Worm (Caenorhabditis elegans) whole organism, midembryonic: ENCODE results near the gene F22E5.8.

ENCODE experiments used
- T22C8.4 ChIP-seq: fragments of 200-800 bp; sonication (Bioruptor generic); IDR thresholded peaks from 2 replicates; pipeline ENCODE4 v1.3.6; 2022; ENCODE audit warnings: missing genetic modification characterization, missing compliant biosample characterization
- cog-1 ChIP-seq: sonication (generic microtip); optimal IDR thresholded peaks from 2 replicates; lab custom pipeline; 2016; ENCODE audit warnings: missing genetic modification characterization, missing compliant biosample characterization
- flt-1 ChIP-seq: fragments of 200-800 bp; sonication (Bioruptor generic); IDR thresholded peaks from 2 replicates; pipeline ENCODE4 v1.3.6; 2022; ENCODE audit warnings: missing genetic modification characterization, missing compliant biosample characterization
- klf-2 ChIP-seq: fragments of 200-800 bp; sonication (Bioruptor generic); conservative IDR thresholded peaks from 2 replicates; pipeline ENCODE4 v1.3.6; 2022; ENCODE audit warnings: missing genetic modification reagents, missing genetic modification characterization, missing compliant biosample characterization
- med-1 ChIP-seq: sonication (generic microtip); optimal IDR thresholded peaks from 2 replicates; lab custom pipeline; 2017; ENCODE audit warnings: missing genetic modification characterization, mild to moderate bottlenecking, missing compliant biosample characterization, antibody characterized with exemption, missing genetic modification reagents; ENCODE audit not compliant: insufficient read depth
- ref-1 ChIP-seq: fragments of 200-800 bp; sonication (Bioruptor generic); conservative IDR thresholded peaks from 2 replicates; pipeline ENCODE4 v1.3.6; 2022; ENCODE audit warnings: missing genetic modification reagents, missing genetic modification characterization, missing compliant biosample characterization
- tab-1 ChIP-seq: fragments of 200-800 bp; sonication (Bioruptor generic); IDR thresholded peaks from 2 replicates; pipeline ENCODE4 v1.3.6; 2022; ENCODE audit warnings: missing genetic modification characterization, missing compliant biosample characterization
- ztf-23 ChIP-seq: fragments of 200-800 bp; sonication (Bioruptor generic); IDR thresholded peaks from 2 replicates; pipeline ENCODE4 v1.3.6; 2022; ENCODE audit warnings: missing genetic modification reagents, missing genetic modification characterization, missing compliant biosample characterization
- ztf-29 ChIP-seq: fragments of 200-800 bp; sonication (Bioruptor generic); IDR thresholded peaks from 2 replicates; pipeline ENCODE4 v1.3.6; 2022; ENCODE audit warnings: missing genetic modification reagents, missing genetic modification characterization, missing compliant biosample characterization

F22E5.8 gene

ce11 chrII:2622936-2623452 lies 16.8 kb upstream of the F22E5.8 start, which contains the start of gene D2062.4:
D2062.4 (plus strand) TSS chrII:2623402.
- peak; percentile 53; the same call in 1 of the 2 replicates for TF ChIP-seq T22C8.4 (GFP tag; lab: Robert Waterston, UW)

- TF ChIP-seq flt-1 (GFP tag; lab: Robert Waterston, UW) (no peak), cog-1 (no peak), klf-2 (GFP tag; lab: Robert Waterston, UW) (no peak), ref-1 (no peak), T22C8.4 (GFP tag; lab: Robert Waterston, UW) (no peak), tab-1 (GFP tag; lab: Robert Waterston, UW) (no peak), med-1 (no peak), ztf-29 (no peak), ztf-23 (GFP tag; lab: Robert Waterston, UW) (no peak)
These were observed 15.0 kb upstream of the F22E5.8 start, which contains the start of gene lgc-28 for ce11 chrII:2624792-2625191. lgc-28 (plus strand) TSS chrII:2625092.

- TF ChIP-seq med-1 (no peak), ref-1 (no peak), tab-1 (GFP tag; lab: Robert Waterston, UW) (no peak), klf-2 (GFP tag; lab: Robert Waterston, UW) (no peak), cog-1 (no peak)
These were observed 12.6 kb upstream of the F22E5.8 start, which contains the start of gene sri-71 for ce11 chrII:2627154-2627799. sri-71 (plus strand) TSS chrII:2627749.

ce11 chrII:2628401-2628800 lies 11.4 kb upstream of the F22E5.8 start:
- TF ChIP-seq T22C8.4 (GFP tag; lab: Robert Waterston, UW) (no peak), cog-1 (no peak), klf-2 (GFP tag; lab: Robert Waterston, UW) (no peak), med-1 (no peak), flt-1 (GFP tag; lab: Robert Waterston, UW) (peak; percentile 44; the same call in 1 of the 2 replicates)

- TF ChIP-seq cog-1: no peak
- TF ChIP-seq flt-1 (GFP tag; lab: Robert Waterston, UW): no peak
- no peak for TF ChIP-seq ref-1
- TF ChIP-seq T22C8.4 (GFP tag; lab: Robert Waterston, UW): no peak
- TF ChIP-seq med-1: no peak
- TF ChIP-seq klf-2 (GFP tag; lab: Robert Waterston, UW): no peak
- TF ChIP-seq ztf-29: no peak
- TF ChIP-seq ztf-23 (GFP tag; lab: Robert Waterston, UW): no peak
- no peak for TF ChIP-seq tab-1 (GFP tag; lab: Robert Waterston, UW)
These were observed 10.6 kb upstream of the F22E5.8 start, which contains the start of gene sri-37 for ce11 chrII:2629270-2629669. sri-37 (plus strand) TSS chrII:2629570.

- TF ChIP-seq cog-1 (no peak), med-1 (no peak), ref-1 (no peak), T22C8.4 (GFP tag; lab: Robert Waterston, UW) (no peak), ztf-23 (GFP tag; lab: Robert Waterston, UW) (no peak), ztf-29 (no peak)
These were observed 8.7 kb upstream of the F22E5.8 start, which contains the start of gene D2062.1 for ce11 chrII:2631169-2631568. D2062.1 (plus strand) TSS chrII:2631469.

- TF ChIP-seq flt-1 (GFP tag; lab: Robert Waterston, UW) (no peak), med-1 (no peak), ztf-29 (no peak), klf-2 (GFP tag; lab: Robert Waterston, UW) (no peak), T22C8.4 (GFP tag; lab: Robert Waterston, UW) (no peak), cog-1 (no peak), tab-1 (GFP tag; lab: Robert Waterston, UW) (no peak), ztf-23 (GFP tag; lab: Robert Waterston, UW) (no peak), ref-1 (no peak)
These were observed 2.5 kb upstream of the F22E5.8 start, which contains the start of gene F22E5.21 for ce11 chrII:2637359-2637758. F22E5.21 (minus strand) TSS chrII:2637459.

ce11 chrII:2638062-2638461 lies 1.8 kb upstream of the F22E5.8 start, which contains the start of gene F22E5.9:
F22E5.9 (plus strand) TSS chrII:2638388.
- TF ChIP-seq T22C8.4 (GFP tag; lab: Robert Waterston, UW) (no peak), ref-1 (no peak), flt-1 (GFP tag; lab: Robert Waterston, UW) (no peak), klf-2 (GFP tag; lab: Robert Waterston, UW) (no peak), tab-1 (GFP tag; lab: Robert Waterston, UW) (no peak), ztf-29 (no peak)

- TF ChIP-seq cog-1: no peak
These were observed 1.1 kb downstream of the F22E5.8 start, which contains the start of gene F22E5.23 for ce11 chrII:2640982-2641381. F22E5.23 (plus strand) TSS chrII:2641282.

- TF ChIP-seq flt-1 (GFP tag; lab: Robert Waterston, UW) (no peak), T22C8.4 (GFP tag; lab: Robert Waterston, UW) (no peak), med-1 (no peak), cog-1 (no peak), ztf-23 (GFP tag; lab: Robert Waterston, UW) (no peak), ztf-29 (no peak)
These were observed 1.9 kb downstream of the F22E5.8 start, which contains the start of gene F22E5.7 for ce11 chrII:2641777-2642176. F22E5.7 (plus strand) TSS chrII:2642077.

- TF ChIP-seq med-1 (no peak), cog-1 (no peak), ref-1 (no peak), ztf-29 (no peak), flt-1 (GFP tag; lab: Robert Waterston, UW) (no peak), ztf-23 (GFP tag; lab: Robert Waterston, UW) (no peak), T22C8.4 (GFP tag; lab: Robert Waterston, UW) (no peak), klf-2 (GFP tag; lab: Robert Waterston, UW) (no peak), tab-1 (GFP tag; lab: Robert Waterston, UW) (no peak)
These were observed 4.7 kb downstream of the F22E5.8 start, which contains the start of gene F22E5.11 for ce11 chrII:2644498-2644897. F22E5.11 (minus strand) TSS chrII:2644598.
